Fruit fly (Drosophila melanogaster) whole organism, embryonic: ENCODE results near the gene CG14568.

Experiments used
- Asciz ChIP-seq: fragments of 200-800 bp; sonication (Bioruptor generic); optimal IDR thresholded peaks from 2 replicates; lab custom pipeline; 2017; ENCODE audit warnings: missing biosample characterization, mild to moderate bottlenecking, missing genetic modification characterization, missing genetic modification reagents
- BtbVII ChIP-seq: fragments of 200-800 bp; sonication (Bioruptor generic); optimal IDR thresholded peaks from 3 replicates; lab custom pipeline; 2017; ENCODE audit warnings: missing biosample characterization, mild to moderate bottlenecking, missing genetic modification characterization
- CG10565 ChIP-seq: fragments of 200-800 bp; sonication (Bioruptor generic); optimal IDR thresholded peaks from 3 replicates; lab custom pipeline; 2016; ENCODE audit warnings: missing biosample characterization, mild to moderate bottlenecking, missing genetic modification characterization
- CG11695 ChIP-seq: fragments of 200-800 bp; sonication (Bioruptor generic); IDR thresholded peaks from 3 replicates; pipeline ENCODE4 v1.3.6; 2022; ENCODE audit warnings: missing biosample characterization, missing genetic modification characterization
- CG11723 ChIP-seq: fragments of 200-800 bp; sonication (Bioruptor generic); optimal IDR thresholded peaks from 2 replicates; lab custom pipeline; 2017; ENCODE audit warnings: missing biosample characterization, mild to moderate bottlenecking, missing genetic modification characterization
- CG12236 ChIP-seq: fragments of 200-800 bp; sonication (Bioruptor generic); optimal IDR thresholded peaks from 2 replicates; lab custom pipeline; 2016; ENCODE audit warnings: missing biosample characterization, missing genetic modification characterization
- CG18262 ChIP-seq: fragments of 200-800 bp; optimal IDR thresholded peaks from 3 replicates; lab custom pipeline; 2019; ENCODE audit warnings: missing biosample characterization, mild to moderate bottlenecking, missing genetic modification characterization, moderate library complexity
- CG18599 ChIP-seq: fragments of 200-800 bp; sonication (Bioruptor generic); optimal IDR thresholded peaks from 3 replicates; lab custom pipeline; 2017; ENCODE audit warnings: missing biosample characterization, missing genetic modification characterization, mild to moderate bottlenecking, moderate library complexity, missing genetic modification reagents
- CG18619 ChIP-seq: fragments of 200-800 bp; sonication (Bioruptor generic); optimal IDR thresholded peaks from 3 replicates; lab custom pipeline; 2017; ENCODE audit warnings: missing biosample characterization, mild to moderate bottlenecking, missing genetic modification characterization
- CG6175 ChIP-seq: fragments of 200-800 bp; sonication (Bioruptor generic); IDR thresholded peaks from 3 replicates; pipeline ENCODE4 v1.3.6; 2022; ENCODE audit warnings: missing biosample characterization, missing genetic modification characterization
- CG6689 ChIP-seq: fragments of 200-800 bp; sonication (Bioruptor generic); IDR thresholded peaks from 2 replicates; pipeline ENCODE4 v1.3.6; 2022; ENCODE audit warnings: missing biosample characterization, missing genetic modification characterization
- CG7786 ChIP-seq: fragments of 200-800 bp; sonication (Bioruptor generic); optimal IDR thresholded peaks from 2 replicates; lab custom pipeline; 2016; ENCODE audit warnings: missing biosample characterization, missing genetic modification characterization
- CG9727 ChIP-seq: fragments of 200-800 bp; sonication (Bioruptor generic); optimal IDR thresholded peaks from 3 replicates; lab custom pipeline; 2017; ENCODE audit warnings: missing biosample characterization, mild to moderate bottlenecking, missing genetic modification characterization
- CG9817 ChIP-seq: fragments of 200-800 bp; sonication (Bioruptor generic); optimal IDR thresholded peaks from 2 replicates; lab custom pipeline; 2018; ENCODE audit warnings: missing biosample characterization, mild to moderate bottlenecking, missing genetic modification characterization, moderate library complexity
- D19A ChIP-seq: fragments of 200-800 bp; optimal IDR thresholded peaks from 3 replicates; lab custom pipeline; 2019; ENCODE audit warnings: missing biosample characterization, mild to moderate bottlenecking, missing genetic modification characterization, moderate library complexity
- Drgx ChIP-seq: fragments of 200-800 bp; sonication (Bioruptor generic); IDR thresholded peaks from 2 replicates; pipeline ENCODE4 v1.3.6; 2022; ENCODE audit warnings: missing biosample characterization, missing genetic modification characterization
- Hmr ChIP-seq: fragments of 200-800 bp; sonication (Bioruptor generic); optimal IDR thresholded peaks from 3 replicates; lab custom pipeline; 2017; ENCODE audit warnings: mild to moderate bottlenecking, missing biosample characterization, missing genetic modification reagents, missing genetic modification characterization
- Hmx ChIP-seq: fragments of 200-800 bp; sonication (Bioruptor generic); optimal IDR thresholded peaks from 2 replicates; lab custom pipeline; 2016; ENCODE audit warnings: missing biosample characterization, missing genetic modification characterization
- Lpt ChIP-seq: fragments of >200 bp; optimal IDR thresholded peaks from 2 replicates; lab custom pipeline; 2018; ENCODE audit warnings: missing biosample characterization, missing genetic modification characterization
- Oaz ChIP-seq: fragments of 200-800 bp; sonication (Bioruptor generic); IDR thresholded peaks from 2 replicates; pipeline ENCODE4 v1.3.6; 2022; ENCODE audit warnings: missing biosample characterization, missing genetic modification characterization
- Oli ChIP-seq: fragments of 200-800 bp; sonication (Bioruptor generic); optimal IDR thresholded peaks from 2 replicates; lab custom pipeline; 2018; ENCODE audit warnings: missing biosample characterization, mild to moderate bottlenecking, missing genetic modification characterization, moderate library complexity
- bigmax ChIP-seq: fragments of 200-800 bp; sonication (Bioruptor generic); optimal IDR thresholded peaks from 2 replicates; lab custom pipeline; 2018; ENCODE audit warnings: missing biosample characterization, mild to moderate bottlenecking, missing genetic modification characterization
- caup ChIP-seq: fragments of 200-800 bp; sonication (Bioruptor generic); optimal IDR thresholded peaks from 3 replicates; lab custom pipeline; 2017; ENCODE audit warnings: missing biosample characterization, mild to moderate bottlenecking, missing genetic modification characterization, moderate library complexity; ENCODE audit not compliant: severe bottlenecking
- corto ChIP-seq: fragments of 200-800 bp; sonication (Bioruptor generic); optimal IDR thresholded peaks from 2 replicates; lab custom pipeline; 2016; ENCODE audit warnings: missing biosample characterization, mild to moderate bottlenecking, missing genetic modification characterization, moderate library complexity
- crc ChIP-seq: fragments of 200-800 bp; sonication (Bioruptor generic); optimal IDR thresholded peaks from 2 replicates; lab custom pipeline; 2016; ENCODE audit warnings: missing biosample characterization, missing genetic modification characterization
- emc ChIP-seq: fragments of 200-800 bp; sonication (Bioruptor generic); optimal IDR thresholded peaks from 2 replicates; lab custom pipeline; 2016; ENCODE audit warnings: missing biosample characterization, missing genetic modification characterization
- eve ChIP-seq, 2 experiments: fragments of >200 bp; optimal IDR thresholded peaks; 2 replicates each; lab custom pipeline; 2017; ENCODE audit warnings: missing biosample characterization in 2 of 2, missing genetic modification characterization in 2 of 2
- exex ChIP-seq: fragments of 200-800 bp; sonication (Bioruptor generic); optimal IDR thresholded peaks from 4 replicates; lab custom pipeline; 2018; ENCODE audit warnings: missing biosample characterization, mild to moderate bottlenecking, missing genetic modification characterization, moderate library complexity
- gce ChIP-seq: fragments of 200-800 bp; sonication (Bioruptor generic); IDR thresholded peaks from 3 replicates; pipeline ENCODE4 v1.3.6; 2022; ENCODE audit warnings: missing biosample characterization, missing genetic modification characterization
- hkb ChIP-seq, 2 experiments: fragments of 200-800 bp in 1 of 2; fragments of >200 bp in 1 of 2; sonication (Bioruptor generic) in 1 of 2; IDR thresholded peaks in 1 of 2; optimal IDR thresholded peaks in 1 of 2; 2 replicates each; pipeline versions ENCODE4 v1.3.6 to Lab custom; 2017 to 2022; ENCODE audit warnings: missing biosample characterization in 1 of 2, missing genetic modification characterization in 1 of 2
- hth ChIP-seq: fragments of >200 bp; optimal IDR thresholded peaks from 2 replicates; lab custom pipeline; 2017; ENCODE audit warnings: inconsistent platforms
- jing ChIP-seq: fragments of 200-800 bp; sonication (Bioruptor generic); optimal IDR thresholded peaks from 2 replicates; lab custom pipeline; 2018; ENCODE audit warnings: missing biosample characterization, mild to moderate bottlenecking, missing genetic modification characterization
- ken ChIP-seq: fragments of 200-800 bp; sonication (Bioruptor generic); IDR thresholded peaks from 3 replicates; pipeline ENCODE4 v1.3.6; 2022; ENCODE audit warnings: missing biosample characterization, missing genetic modification characterization
- kni ChIP-seq: fragments of 200-800 bp; sonication (Bioruptor generic); optimal IDR thresholded peaks from 3 replicates; lab custom pipeline; 2017; ENCODE audit warnings: mild to moderate bottlenecking, missing biosample characterization, missing genetic modification reagents, missing genetic modification characterization
- lmd ChIP-seq: fragments of 200-800 bp; sonication (Bioruptor generic); IDR thresholded peaks from 2 replicates; pipeline ENCODE4 v1.3.6; 2022; ENCODE audit warnings: missing biosample characterization, missing genetic modification characterization
- odd ChIP-seq: fragments of 200-800 bp; sonication (Bioruptor generic); optimal IDR thresholded peaks from 2 replicates; lab custom pipeline; 2017; ENCODE audit warnings: missing biosample characterization, mild to moderate bottlenecking, missing genetic modification characterization
- pan ChIP-seq, 4 experiments: fragments of >200 bp in 3 of 4; fragments of 200-800 bp in 1 of 4; sonication (Bioruptor generic) in 1 of 4; optimal IDR thresholded peaks in 3 of 4; IDR thresholded peaks in 1 of 4; 2 replicates each; pipeline versions ENCODE4 v1.3.6 to Lab custom; 2017 to 2022; ENCODE audit warnings: missing biosample characterization in 2 of 4, missing genetic modification characterization in 2 of 4, mixed read lengths in 1 of 4
- pho ChIP-seq: fragments of 200-800 bp; sonication (Bioruptor generic); optimal IDR thresholded peaks from 2 replicates; lab custom pipeline; 2016; ENCODE audit warnings: missing biosample characterization, missing genetic modification characterization
- ro ChIP-seq: fragments of 200-800 bp; sonication (Bioruptor generic); IDR thresholded peaks from 2 replicates; pipeline ENCODE4 v1.3.6; 2022; ENCODE audit warnings: missing biosample characterization, missing genetic modification characterization
- tap ChIP-seq: fragments of 200-800 bp; optimal IDR thresholded peaks from 3 replicates; lab custom pipeline; 2019; ENCODE audit warnings: missing biosample characterization, mild to moderate bottlenecking, missing genetic modification characterization, moderate library complexity
- tio ChIP-seq: fragments of 200-800 bp; sonication (Bioruptor generic); optimal IDR thresholded peaks from 2 replicates; lab custom pipeline; 2017; ENCODE audit warnings: missing biosample characterization, missing genetic modification characterization, inconsistent platforms
- tll ChIP-seq, 2 experiments: fragments of 200-800 bp in 1 of 2; fragments of >200 bp in 1 of 2; sonication (Bioruptor generic) in 1 of 2; optimal IDR thresholded peaks; 2 replicates each; lab custom pipeline; 2017 to 2019; ENCODE audit warnings: missing biosample characterization in 2 of 2, missing genetic modification characterization in 2 of 2, mild to moderate bottlenecking in 1 of 2, moderate library complexity in 1 of 2
- trem ChIP-seq: fragments of 200-800 bp; optimal IDR thresholded peaks from 3 replicates; lab custom pipeline; 2019; ENCODE audit warnings: missing biosample characterization, mild to moderate bottlenecking, missing genetic modification characterization, moderate library complexity
- ttk ChIP-seq: fragments of 200-800 bp; sonication (Bioruptor generic); IDR thresholded peaks from 2 replicates; pipeline ENCODE4 v2.1.2; 2022; ENCODE audit warnings: missing biosample characterization, missing genetic modification characterization
- unc-4 ChIP-seq: fragments of 200-800 bp; sonication (Bioruptor generic); IDR thresholded peaks from 2 replicates; pipeline ENCODE4 v1.3.6; 2022; ENCODE audit warnings: missing biosample characterization, missing genetic modification characterization; ENCODE audit not compliant: partially characterized antibody
- usp ChIP-seq: fragments of >200 bp; optimal IDR thresholded peaks from 2 replicates; lab custom pipeline; 2017; ENCODE audit warnings: missing biosample characterization, missing genetic modification characterization
- vnd ChIP-seq: fragments of 200-800 bp; sonication (Bioruptor generic); IDR thresholded peaks from 3 replicates; pipeline ENCODE4 v1.3.6; 2022; ENCODE audit warnings: missing biosample characterization, missing genetic modification characterization; ENCODE audit not compliant: partially characterized antibody
- wek ChIP-seq: fragments of 200-800 bp; sonication (Bioruptor generic); optimal IDR thresholded peaks from 3 replicates; lab custom pipeline; 2018; ENCODE audit warnings: missing biosample characterization, mild to moderate bottlenecking, missing genetic modification characterization, moderate library complexity
- z ChIP-seq: fragments of 200-800 bp; sonication (Bioruptor generic); IDR thresholded peaks from 3 replicates; pipeline ENCODE4 v1.3.6; 2022; ENCODE audit warnings: missing biosample characterization, missing genetic modification characterization

CG14568 gene

dm6 chr3L:21728616-21729047 lies 4.7 kb downstream of the CG14568 start, which contains the start of the genes CG11247 and Polr2H (continued):
- TF ChIP-seq ttk = peak; percentile 93
- peak; percentile 76 for TF ChIP-seq Hmx (GFP tag; lab: Kevin White, UChicago)
- no peak for TF ChIP-seq Asciz
- peak; percentile 83 for TF ChIP-seq Oaz (GFP tag; lab: Robert Waterston, UW)
- peak; percentile 77 for TF ChIP-seq caup
- peak; percentile 96 for TF ChIP-seq pho (GFP tag; lab: Kevin White, UChicago)
- TF ChIP-seq hkb (optimal IDR thresholded peaks at IDR 0.05; lab: Kevin White, UChicago) = peak; percentile 73
- TF ChIP-seq hkb (GFP tag; IDR thresholded peaks at IDR 0.05; lab: Robert Waterston, UW) = peak; percentile 76
- TF ChIP-seq eve (GFP tag; optimal IDR thresholded peaks at IDR 0.05; lab: Kevin White, UChicago) = peak in 1 of 2 experiments; percentile 77
- peak; percentile 29 for TF ChIP-seq odd (GFP tag; lab: Kevin White, UChicago)
- TF ChIP-seq emc (GFP tag; lab: Kevin White, UChicago) = peak; percentile 87
- TF ChIP-seq wek (GFP tag; lab: Kevin White, UChicago) = peak; percentile 49
- TF ChIP-seq kni = no peak
- TF ChIP-seq tll (GFP tag; optimal IDR thresholded peaks at IDR 0.05; lab: Kevin White, UChicago) = peak; percentile 41 to 98
- TF ChIP-seq bigmax (GFP tag; lab: Kevin White, UChicago) = no peak
- peak; percentile 94 for TF ChIP-seq CG9817
- no peak for TF ChIP-seq exex (tag; lab: Kevin White, UChicago)
- TF ChIP-seq trem (tag; lab: Kevin White, UChicago) = peak; percentile 89
- peak; percentile 77 for TF ChIP-seq CG18619 (GFP tag; lab: Kevin White, UChicago)
- TF ChIP-seq z (GFP tag; lab: Robert Waterston, UW) = 0 out of 3 replicates have a peak, but pooled peaks have one; percentile 34
- no peak for TF ChIP-seq usp
- TF ChIP-seq crc (GFP tag; lab: Kevin White, UChicago) = peak; percentile 84
- peak; percentile 83 for TF ChIP-seq CG11723 (GFP tag; lab: Kevin White, UChicago)
- TF ChIP-seq CG11695 (GFP tag; lab: Robert Waterston, UW) = peak; percentile 76; the same call in 2 of the 3 replicates
- TF ChIP-seq lmd (GFP tag; lab: Robert Waterston, UW) = peak; percentile 94
- TF ChIP-seq CG18262 (tag; lab: Kevin White, UChicago) = peak; percentile 81
- peak; percentile 95 for TF ChIP-seq CG7786
- TF ChIP-seq CG9727 = peak; percentile 83
- TF ChIP-seq pan (optimal IDR thresholded peaks at IDR 0.05; lab: Kevin White, UChicago) = no peak
- peak in 1 of 2 experiments; percentile 90 for TF ChIP-seq pan (GFP tag; optimal IDR thresholded peaks at IDR 0.05 in 1 of 2, IDR thresholded peaks at IDR 0.05 in 1 of 2)
- peak; percentile 58 for TF ChIP-seq D19A (tag; lab: Kevin White, UChicago)
- TF ChIP-seq tap (tag; lab: Kevin White, UChicago) = no peak
- no peak; the same call in 2 of the 3 replicates for TF ChIP-seq gce (GFP tag; lab: Robert Waterston, UW)
- TF ChIP-seq BtbVII (GFP tag; lab: Kevin White, UChicago) = peak; percentile 17
- peak; percentile 77 for TF ChIP-seq Drgx
- no peak for TF ChIP-seq Lpt (GFP tag; lab: Kevin White, UChicago)
- peak; percentile 95 for TF ChIP-seq ken
- TF ChIP-seq unc-4 = peak; percentile 73
- peak; percentile 79 for TF ChIP-seq jing (GFP tag; lab: Kevin White, UChicago)
- no peak for TF ChIP-seq hth (lab: Kevin White, UChicago)
- TF ChIP-seq CG6689 = peak; percentile 91
- peak; percentile 76 for TF ChIP-seq CG18599
- TF ChIP-seq Oli (tag; lab: Kevin White, UChicago) = peak; percentile 78
- TF ChIP-seq Hmr (GFP tag; lab: Kevin White, UChicago) = peak; percentile 83
- TF ChIP-seq CG6175 = peak; percentile 83
- TF ChIP-seq corto = no peak
- peak; percentile 78 for TF ChIP-seq vnd (GFP tag; lab: Robert Waterston, UW)
- TF ChIP-seq tio (GFP tag; lab: Kevin White, UChicago) = peak; percentile 86
- peak; percentile 76 for TF ChIP-seq CG10565 (GFP tag; lab: Kevin White, UChicago)
- peak; percentile 70; the same call in 1 of the 2 replicates for TF ChIP-seq ro (GFP tag; lab: Robert Waterston, UW)
- peak; percentile 83 for TF ChIP-seq CG12236 (GFP tag; lab: Kevin White, UChicago)
